Fruit fly (Drosophila melanogaster) whole organism, embryonic: Measurements from ENCODE around the gene Targ3.

Experiments
- ATbp ChIP-seq: fragments of 200-800 bp; sonication (Bioruptor generic); optimal IDR thresholded peaks from 2 replicates; lab custom pipeline; 2017; ENCODE audit warnings: missing biosample characterization, mild to moderate bottlenecking, missing genetic modification characterization, missing genetic modification reagents
- Ada2b ChIP-seq: fragments of 200-800 bp; sonication (Bioruptor generic); IDR thresholded peaks from 2 replicates; pipeline ENCODE4 v1.3.6; 2022; ENCODE audit warnings: missing biosample characterization, missing genetic modification characterization
- CG10267 ChIP-seq: fragments of 200-800 bp; sonication (Bioruptor generic); optimal IDR thresholded peaks from 2 replicates; lab custom pipeline; 2018; ENCODE audit warnings: missing biosample characterization, mild to moderate bottlenecking, missing genetic modification characterization, moderate library complexity
- CG11398 ChIP-seq: fragments of 200-800 bp; sonication (Bioruptor generic); optimal IDR thresholded peaks from 2 replicates; lab custom pipeline; 2016; ENCODE audit warnings: missing biosample characterization, missing genetic modification characterization
- CG11723 ChIP-seq: fragments of 200-800 bp; sonication (Bioruptor generic); optimal IDR thresholded peaks from 2 replicates; lab custom pipeline; 2017; ENCODE audit warnings: missing biosample characterization, mild to moderate bottlenecking, missing genetic modification characterization
- CG12104 ChIP-seq: fragments of 200-800 bp; sonication (Bioruptor generic); optimal IDR thresholded peaks from 3 replicates; lab custom pipeline; 2016; ENCODE audit warnings: missing biosample characterization, missing genetic modification characterization
- CG1233 ChIP-seq: fragments of 200-800 bp; sonication (Bioruptor generic); optimal IDR thresholded peaks from 4 replicates; lab custom pipeline; 2018; ENCODE audit warnings: missing biosample characterization, mild to moderate bottlenecking, missing genetic modification characterization
- CG12391 ChIP-seq: fragments of 200-800 bp; sonication (Bioruptor generic); optimal IDR thresholded peaks from 3 replicates; lab custom pipeline; 2018; ENCODE audit warnings: missing biosample characterization, mild to moderate bottlenecking, missing genetic modification characterization, moderate library complexity
- CG14014 ChIP-seq: fragments of 200-800 bp; sonication (Bioruptor generic); IDR thresholded peaks from 2 replicates; pipeline ENCODE4 v1.3.6; 2022; ENCODE audit warnings: missing biosample characterization, missing genetic modification characterization
- CG17385 ChIP-seq: fragments of 200-800 bp; sonication (Bioruptor generic); optimal IDR thresholded peaks from 3 replicates; lab custom pipeline; 2018; ENCODE audit warnings: missing biosample characterization, mild to moderate bottlenecking, missing genetic modification characterization
- CG17568 ChIP-seq: fragments of 200-800 bp; sonication (Bioruptor generic); optimal IDR thresholded peaks from 2 replicates; lab custom pipeline; 2018; ENCODE audit warnings: missing biosample characterization, mild to moderate bottlenecking, missing genetic modification characterization, moderate library complexity
- CG2116 ChIP-seq: fragments of 200-800 bp; sonication (Bioruptor generic); optimal IDR thresholded peaks from 3 replicates; lab custom pipeline; 2018; ENCODE audit warnings: missing biosample characterization, mild to moderate bottlenecking, missing genetic modification characterization
- CG3065 ChIP-seq: fragments of 200-800 bp; sonication (Bioruptor generic); optimal IDR thresholded peaks from 2 replicates; lab custom pipeline; 2016; ENCODE audit warnings: missing biosample characterization, missing genetic modification characterization
- CG33557 ChIP-seq: fragments of 200-800 bp; sonication (Bioruptor generic); optimal IDR thresholded peaks from 2 replicates; lab custom pipeline; 2019; ENCODE audit warnings: missing biosample characterization, mild to moderate bottlenecking, missing genetic modification characterization, moderate library complexity
- CG4730 ChIP-seq: fragments of 200-800 bp; sonication (Bioruptor generic); IDR thresholded peaks from 2 replicates; pipeline ENCODE4 v1.3.6; 2022; ENCODE audit warnings: missing biosample characterization, missing genetic modification characterization
- CG5180 ChIP-seq: fragments of 200-800 bp; sonication (Bioruptor generic); optimal IDR thresholded peaks from 3 replicates; lab custom pipeline; 2017; ENCODE audit warnings: missing biosample characterization, missing genetic modification characterization, mild to moderate bottlenecking, moderate library complexity, missing genetic modification reagents
- CG5953 ChIP-seq: fragments of 200-800 bp; sonication (Bioruptor generic); IDR thresholded peaks from 2 replicates; pipeline ENCODE4 v1.3.6; 2022; ENCODE audit warnings: missing biosample characterization, missing genetic modification characterization
- CG6683 ChIP-seq: fragments of 200-800 bp; sonication (Bioruptor generic); optimal IDR thresholded peaks from 2 replicates; lab custom pipeline; 2017; ENCODE audit warnings: missing biosample characterization, mild to moderate bottlenecking, missing genetic modification characterization, missing genetic modification reagents
- CG7556 ChIP-seq: fragments of 200-800 bp; sonication (Bioruptor generic); optimal IDR thresholded peaks from 2 replicates; lab custom pipeline; 2017; ENCODE audit warnings: missing biosample characterization, mild to moderate bottlenecking, missing genetic modification characterization
- CG7745 ChIP-seq: fragments of 200-800 bp; sonication (Bioruptor generic); optimal IDR thresholded peaks from 2 replicates; lab custom pipeline; 2018; ENCODE audit warnings: missing biosample characterization, mild to moderate bottlenecking, missing genetic modification characterization, moderate library complexity
- CG8388 ChIP-seq: fragments of 200-800 bp; sonication (Bioruptor generic); optimal IDR thresholded peaks from 2 replicates; lab custom pipeline; 2019; ENCODE audit warnings: missing biosample characterization, mild to moderate bottlenecking, missing genetic modification characterization, moderate library complexity
- CG8944 ChIP-seq: fragments of 200-800 bp; sonication (Bioruptor generic); optimal IDR thresholded peaks from 3 replicates; lab custom pipeline; 2016; ENCODE audit warnings: missing biosample characterization, missing genetic modification characterization
- CTCF ChIP-seq: fragments of 200-800 bp; sonication (Bioruptor generic); optimal IDR thresholded peaks from 2 replicates; lab custom pipeline; 2017; ENCODE audit warnings: missing biosample characterization, mild to moderate bottlenecking, missing genetic modification characterization, moderate library complexity
- Fer2 ChIP-seq: fragments of 200-800 bp; sonication (Bioruptor generic); optimal IDR thresholded peaks from 2 replicates; lab custom pipeline; 2018; ENCODE audit warnings: missing biosample characterization, mild to moderate bottlenecking, missing genetic modification characterization, moderate library complexity
- HmgD ChIP-seq: fragments of 200-800 bp; sonication (Bioruptor generic); optimal IDR thresholded peaks from 3 replicates; lab custom pipeline; 2016; ENCODE audit warnings: missing biosample characterization, missing genetic modification characterization
- Kr ChIP-seq: fragments of 200-800 bp; sonication (Bioruptor generic); optimal IDR thresholded peaks from 2 replicates; lab custom pipeline; 2017; ENCODE audit warnings: missing biosample characterization, mild to moderate bottlenecking, missing genetic modification characterization
- MTF-1 ChIP-seq: fragments of 200-800 bp; sonication (Bioruptor generic); optimal IDR thresholded peaks from 2 replicates; lab custom pipeline; 2018; ENCODE audit warnings: missing biosample characterization, mild to moderate bottlenecking, missing genetic modification characterization, borderline replicate concordance
- Med ChIP-seq: fragments of 200-800 bp; sonication (Bioruptor generic); peaks from one replicate; lab custom pipeline; 2016; ENCODE audit warnings: missing biosample characterization, missing genetic modification characterization, mild to moderate bottlenecking, inconsistent platforms, moderate library complexity
- NfI ChIP-seq: fragments of 200-800 bp; sonication (Bioruptor generic); optimal IDR thresholded peaks from 3 replicates; lab custom pipeline; 2018; ENCODE audit warnings: missing biosample characterization, mild to moderate bottlenecking, missing genetic modification characterization, moderate library complexity
- Ptx1 ChIP-seq: fragments of 200-800 bp; sonication (Bioruptor generic); IDR thresholded peaks from 2 replicates; pipeline ENCODE4 v1.3.6; 2022; ENCODE audit warnings: missing biosample characterization, missing genetic modification characterization
- Scr ChIP-seq: fragments of 200-800 bp; sonication (Bioruptor generic); IDR thresholded peaks from 2 replicates; pipeline ENCODE4 v1.3.6; 2022; ENCODE audit warnings: missing biosample characterization, missing genetic modification characterization; ENCODE audit not compliant: partially characterized antibody
- Sox100B ChIP-seq: fragments of 200-800 bp; sonication (Bioruptor generic); optimal IDR thresholded peaks from 3 replicates; lab custom pipeline; 2018; ENCODE audit warnings: missing biosample characterization, mild to moderate bottlenecking, missing genetic modification characterization
- al ChIP-seq: fragments of 200-800 bp; sonication (Bioruptor generic); IDR thresholded peaks from 2 replicates; pipeline ENCODE4 v1.3.6; 2022; ENCODE audit warnings: missing biosample characterization, missing genetic modification characterization
- ap ChIP-seq: fragments of 200-800 bp; sonication (Bioruptor generic); IDR thresholded peaks from 2 replicates; pipeline ENCODE4 v1.3.6; 2022; ENCODE audit warnings: missing biosample characterization, missing genetic modification characterization
- az2 ChIP-seq: fragments of 200-800 bp; sonication (Bioruptor generic); optimal IDR thresholded peaks from 3 replicates; lab custom pipeline; 2016; ENCODE audit warnings: missing biosample characterization, missing genetic modification characterization
- cas ChIP-seq: fragments of 200-800 bp; sonication (Bioruptor generic); IDR thresholded peaks from 2 replicates; pipeline ENCODE4 v1.3.6; 2022; ENCODE audit warnings: missing biosample characterization, missing genetic modification characterization
- crp ChIP-seq, 2 experiments: fragments of 200-800 bp; sonication (Bioruptor generic); optimal IDR thresholded peaks; 2 replicates in 1 of 2; 3 replicates in 1 of 2; lab custom pipeline; 2017; ENCODE audit warnings: missing biosample characterization in 2 of 2, missing genetic modification characterization in 2 of 2, mild to moderate bottlenecking in 1 of 2, moderate library complexity in 1 of 2
- danr ChIP-seq: fragments of 200-800 bp; sonication (Bioruptor generic); IDR thresholded peaks from 2 replicates; pipeline ENCODE4 v1.3.6; 2022; ENCODE audit warnings: missing biosample characterization, missing genetic modification characterization
- dati ChIP-seq: fragments of 200-800 bp; sonication (Bioruptor generic); IDR thresholded peaks from 2 replicates; pipeline ENCODE4 v1.3.6; 2022; ENCODE audit warnings: missing biosample characterization, missing genetic modification characterization
- ewg ChIP-seq: fragments of 200-800 bp; sonication (Bioruptor generic); optimal IDR thresholded peaks from 3 replicates; lab custom pipeline; 2017; ENCODE audit warnings: mild to moderate bottlenecking, missing biosample characterization, missing genetic modification reagents, missing genetic modification characterization
- exex ChIP-seq: fragments of 200-800 bp; sonication (Bioruptor generic); optimal IDR thresholded peaks from 4 replicates; lab custom pipeline; 2018; ENCODE audit warnings: missing biosample characterization, mild to moderate bottlenecking, missing genetic modification characterization, moderate library complexity
- fd102C ChIP-seq: fragments of 200-800 bp; sonication (Bioruptor generic); optimal IDR thresholded peaks from 2 replicates; lab custom pipeline; 2018; ENCODE audit warnings: missing biosample characterization, mild to moderate bottlenecking, missing genetic modification characterization, moderate library complexity
- fd96Cb ChIP-seq: fragments of 200-800 bp; sonication (Bioruptor generic); optimal IDR thresholded peaks from 2 replicates; lab custom pipeline; 2018; ENCODE audit warnings: missing biosample characterization, mild to moderate bottlenecking, missing genetic modification characterization, moderate library complexity
- gro ChIP-seq: fragments of 200-800 bp; sonication (Bioruptor generic); optimal IDR thresholded peaks from 2 replicates; lab custom pipeline; 2016; ENCODE audit warnings: missing biosample characterization, missing genetic modification characterization
- jumu ChIP-seq: fragments of 200-800 bp; sonication (Bioruptor generic); optimal IDR thresholded peaks from 3 replicates; lab custom pipeline; 2016; ENCODE audit warnings: missing biosample characterization, missing genetic modification characterization
- maf-S ChIP-seq: fragments of 200-800 bp; sonication (Bioruptor generic); optimal IDR thresholded peaks from 2 replicates; lab custom pipeline; 2016; ENCODE audit warnings: missing biosample characterization, missing genetic modification characterization
- p53 ChIP-seq: fragments of 200-800 bp; sonication (Bioruptor generic); optimal IDR thresholded peaks from 2 replicates; lab custom pipeline; 2016; ENCODE audit warnings: missing biosample characterization, missing genetic modification characterization
- sim ChIP-seq: fragments of 200-800 bp; sonication (Bioruptor generic); IDR thresholded peaks from 2 replicates; pipeline ENCODE4 v1.3.6; 2022; ENCODE audit warnings: missing biosample characterization, missing genetic modification characterization
- slp2 ChIP-seq: fragments of 200-800 bp; sonication (Bioruptor generic); optimal IDR thresholded peaks from 2 replicates; lab custom pipeline; 2016; ENCODE audit warnings: missing biosample characterization, missing genetic modification characterization
- tll ChIP-seq, 2 experiments: fragments of 200-800 bp in 1 of 2; fragments of >200 bp in 1 of 2; sonication (Bioruptor generic) in 1 of 2; optimal IDR thresholded peaks; 2 replicates each; lab custom pipeline; 2017 to 2019; ENCODE audit warnings: missing biosample characterization in 2 of 2, missing genetic modification characterization in 2 of 2, mild to moderate bottlenecking in 1 of 2, moderate library complexity in 1 of 2
- vnd ChIP-seq: fragments of 200-800 bp; sonication (Bioruptor generic); IDR thresholded peaks from 3 replicates; pipeline ENCODE4 v1.3.6; 2022; ENCODE audit warnings: missing biosample characterization, missing genetic modification characterization; ENCODE audit not compliant: partially characterized antibody

Targ3 gene

DNA sequence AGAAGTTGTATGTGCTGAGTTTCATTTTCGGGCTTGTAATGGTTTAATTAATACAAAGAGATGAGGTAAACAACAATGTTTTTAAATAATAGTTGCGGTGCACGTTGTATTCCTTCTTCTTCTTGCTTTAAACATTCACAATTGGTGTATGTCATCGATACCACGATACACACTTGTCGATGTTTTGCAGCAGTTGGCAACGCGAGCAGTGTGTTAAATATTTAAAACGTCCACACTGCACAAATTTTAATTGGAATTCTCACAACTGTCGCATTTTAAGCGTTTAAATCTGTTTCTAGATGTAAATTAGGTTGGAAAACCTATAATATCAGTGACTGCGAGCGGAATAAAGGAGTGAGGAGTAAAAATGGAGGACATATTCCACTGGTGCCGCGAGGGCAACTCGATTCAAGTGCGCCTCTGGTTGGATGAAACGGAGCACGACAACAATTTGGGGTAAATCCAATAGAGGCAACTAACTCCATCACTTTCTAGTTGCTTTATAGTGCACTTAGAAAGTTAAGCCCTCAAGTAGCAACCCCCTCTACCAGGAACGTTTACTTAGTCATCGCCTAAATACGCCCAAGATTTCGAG lies 20.2 kb downstream of the Targ3 start, which contains the start of the genes Trmt112 and Ilk (continued):
- TF ChIP-seq fd102C (GFP tag; lab: Kevin White, UChicago) (no peak), CG5953 (no peak), tll (GFP tag; optimal IDR thresholded peaks at IDR 0.05; lab: Kevin White, UChicago) (no peak), CG17568 (GFP tag; lab: Kevin White, UChicago) (no peak), gro (GFP tag; lab: Kevin White, UChicago) (no peak), Ptx1 (GFP tag; lab: Robert Waterston, UW) (no peak), exex (peak; percentile 14), CG7556 (GFP tag; lab: Kevin White, UChicago) (no peak), Sox100B (GFP tag; lab: Kevin White, UChicago) (no peak), p53 (GFP tag; lab: Kevin White, UChicago) (peak; percentile 15), vnd (GFP tag; lab: Robert Waterston, UW) (peak; percentile 84), CG11723 (GFP tag; lab: Kevin White, UChicago) (no peak), Scr (peak; percentile 78), dati (no peak), Ada2b (GFP tag; lab: Robert Waterston, UW) (no peak), ATbp (GFP tag; lab: Kevin White, UChicago) (no peak), al (no peak), danr (GFP tag; lab: Robert Waterston, UW) (no peak), jumu (GFP tag; lab: Kevin White, UChicago) (no peak), fd96Cb (tag; lab: Kevin White, UChicago) (no peak), Kr (GFP tag; lab: Kevin White, UChicago) (no peak), CG12104 (GFP tag; lab: Kevin White, UChicago) (no peak), ap (GFP tag; lab: Robert Waterston, UW) (no peak), cas (GFP tag; lab: Robert Waterston, UW) (no peak), NfI (GFP tag; lab: Kevin White, UChicago) (no peak), CG5180 (GFP tag; lab: Kevin White, UChicago) (no peak), maf-S (GFP tag; lab: Kevin White, UChicago) (no peak), CG10267 (tag; lab: Kevin White, UChicago) (peak; percentile 33), CG4730 (GFP tag; lab: Robert Waterston, UW) (no peak), MTF-1 (GFP tag; lab: Kevin White, UChicago) (no peak), slp2 (GFP tag; lab: Kevin White, UChicago) (no peak), CG8944 (GFP tag; lab: Kevin White, UChicago) (no peak), ewg (peak; percentile 7), CTCF (GFP tag; lab: Kevin White, UChicago) (no peak), HmgD (GFP tag; lab: Kevin White, UChicago) (peak; percentile 10), sim (GFP tag; lab: Robert Waterston, UW) (no peak), crp (GFP tag; optimal IDR thresholded peaks at IDR 0.05; lab: Kevin White, UChicago) (peak in 1 of 2 experiments; percentile 66), CG11398 (GFP tag; lab: Kevin White, UChicago) (no peak), CG33557 (no peak), az2 (GFP tag; lab: Kevin White, UChicago) (no peak), CG2116 (GFP tag; lab: Kevin White, UChicago) (peak; percentile 64), Med (GFP tag; lab: Kevin White, UChicago) (peak; percentile 87), CG8388 (GFP tag; lab: Kevin White, UChicago) (no peak), CG14014 (GFP tag; lab: Robert Waterston, UW) (no peak), CG7745 (tag; lab: Kevin White, UChicago) (no peak), CG17385 (GFP tag; lab: Kevin White, UChicago) (peak; percentile 98), CG12391 (no peak), CG1233 (no peak), CG6683 (GFP tag; lab: Kevin White, UChicago) (no peak), Fer2 (no peak), CG3065 (GFP tag; lab: Kevin White, UChicago) (no peak)
